Worm (Caenorhabditis elegans): Measurements from ENCODE around the gene npr-9.
A peak's percentile ranks its signal among the peaks of the same experiment; 100 is the strongest.

The npr-9 gene

DNA sequence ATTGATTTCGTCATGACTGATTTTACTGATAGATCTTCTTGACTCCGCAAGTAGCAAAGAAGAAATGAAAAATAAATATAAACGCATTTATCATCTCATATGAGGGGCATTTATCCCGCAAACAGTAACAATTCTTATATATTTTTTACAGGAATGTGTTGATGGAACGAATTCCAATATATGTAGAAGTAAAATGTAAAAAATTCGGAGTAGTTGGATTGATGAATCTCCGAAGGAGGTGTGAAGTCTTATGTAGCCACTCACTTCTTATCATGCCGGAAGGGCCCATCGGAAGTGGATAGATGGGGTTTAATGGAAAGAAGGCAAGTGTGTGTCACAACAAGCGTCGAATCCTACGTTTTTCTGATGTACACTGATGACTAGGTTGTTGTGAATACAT, 8.3 kb downstream of the npr-9 start, which contains the start of gene gcy-9:
TSS of gene gcy-9 (minus strand) at position 101 of the 400 bp plus-strand sequence.
- TF ChIP-seq peb-1 (tag; optimal IDR thresholded peaks at IDR 0.05): no peak

DNA sequence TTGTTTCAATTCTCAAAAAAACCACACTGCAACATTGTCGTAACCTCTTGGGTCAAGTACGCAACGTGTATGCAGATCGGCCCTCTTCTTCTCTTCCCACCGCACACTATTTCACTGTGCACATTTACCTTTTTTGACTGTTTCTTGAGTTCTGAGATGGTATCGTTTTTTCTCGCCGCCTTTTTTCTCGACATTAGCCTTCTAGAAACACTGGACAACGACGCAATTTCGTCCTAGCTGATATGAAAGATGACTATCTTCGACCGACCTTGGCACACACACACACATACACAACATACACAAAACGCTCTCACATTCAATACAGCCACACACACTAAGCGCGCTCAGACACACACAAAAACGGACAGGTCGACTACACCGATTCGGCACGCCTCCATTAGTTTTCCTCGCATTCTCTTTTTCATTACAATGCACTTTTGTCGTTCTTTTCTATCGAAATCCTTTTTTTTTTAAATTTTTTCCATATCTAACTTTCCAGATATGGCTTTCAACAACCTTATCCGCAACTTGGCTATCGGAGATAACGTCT, 9.9 kb downstream of the npr-9 start, which contains the start of gene aco-1:
TSS of gene aco-1 (plus strand) at position 500 of the 550 bp plus-strand sequence.
- TF ChIP-seq dmd-4 (tag; optimal IDR thresholded peaks at IDR 0.05) (no peak), nhr-10 (tag; optimal IDR thresholded peaks at IDR 0.05) (no peak), alr-1 (tag; optimal IDR thresholded peaks at IDR 0.05) (no peak), crh-2 (tag; optimal IDR thresholded peaks at IDR 0.05) (peak; percentile 27), aly-2 (tag; optimal IDR thresholded peaks at IDR 0.05) (no peak), sma-9 (GFP tag; optimal IDR thresholded peaks at IDR 0.05) (peak; percentile 18), sma-9 (tag; optimal IDR thresholded peaks at IDR 0.05) (no peak), F13H6.1 (tag; optimal IDR thresholded peaks at IDR 0.05) (peak; percentile 13), fos-1 (tag; optimal IDR thresholded peaks at IDR 0.05) (peak; percentile 24), ama-1 (optimal IDR thresholded peaks at IDR 0.05) (no peak), ceh-16 (tag; optimal IDR thresholded peaks at IDR 0.05) (peak; percentile 21), sma-3 (GFP tag; optimal IDR thresholded peaks at IDR 0.05) (no peak), C34F6.9 (tag; optimal IDR thresholded peaks at IDR 0.05) (peak; percentile 47), Y55F3AM.14 (GFP tag; optimal IDR thresholded peaks at IDR 0.05) (peak; percentile 11), unc-55 (GFP tag; optimal IDR thresholded peaks at IDR 0.05) (peak; percentile 29), elt-3 (tag; optimal IDR thresholded peaks at IDR 0.05) (no peak), nhr-23 (tag; optimal IDR thresholded peaks at IDR 0.05) (no peak), ztf-11 (tag; optimal IDR thresholded peaks at IDR 0.05) (no peak), lin-11 (tag; optimal IDR thresholded peaks at IDR 0.05) (no peak), gmeb-1 (tag; optimal IDR thresholded peaks at IDR 0.05) (peak; percentile 9), nhr-6 (tag; optimal IDR thresholded peaks at IDR 0.05) (peak; percentile 40), ztf-1 (GFP tag; conservative IDR thresholded peaks at IDR 0.05) (no peak), sem-4 (tag; optimal IDR thresholded peaks at IDR 0.05) (peak; percentile 1), ZK546.5 (tag; optimal IDR thresholded peaks at IDR 0.05) (no peak), mab-5 (tag; optimal IDR thresholded peaks at IDR 0.05) (no peak), mdl-1 (tag; optimal IDR thresholded peaks at IDR 0.05) (no peak), elt-1 (tag; optimal IDR thresholded peaks at IDR 0.05) (no peak), skn-1 (tag; optimal IDR thresholded peaks at IDR 0.05) (no peak), ceh-82 (tag; optimal IDR thresholded peaks at IDR 0.05) (no peak), lin-13 (GFP tag; optimal IDR thresholded peaks at IDR 0.05) (no peak), unc-39 (tag; optimal IDR thresholded peaks at IDR 0.05) (no peak), snpc-4 (tag; optimal IDR thresholded peaks at IDR 0.05) (no peak), unc-62 (GFP tag; optimal IDR thresholded peaks at IDR 0.05) (no peak), blmp-1 (tag; optimal IDR thresholded peaks at IDR 0.05; ENCODE audit: insufficient read depth) (peak; percentile 9), peb-1 (tag; optimal IDR thresholded peaks at IDR 0.05) (no peak), nhr-77 (tag; optimal IDR thresholded peaks at IDR 0.05) (no peak), nhr-12 (tag; optimal IDR thresholded peaks at IDR 0.05) (no peak), mbf-1 (tag; optimal IDR thresholded peaks at IDR 0.05) (no peak), R02D3.7 (tag; optimal IDR thresholded peaks at IDR 0.05) (no peak), nhr-11 (tag; optimal IDR thresholded peaks at IDR 0.05) (no peak), nhr-129 (tag; optimal IDR thresholded peaks at IDR 0.05) (peak; percentile 75), egl-27 (tag; optimal IDR thresholded peaks at IDR 0.05) (no peak), ztf-4 (tag; optimal IDR thresholded peaks at IDR 0.05) (no peak), lsy-2 (tag; optimal IDR thresholded peaks at IDR 0.05) (no peak), lin-39 (tag; optimal IDR thresholded peaks at IDR 0.05) (no peak), nhr-25 (tag; optimal IDR thresholded peaks at IDR 0.05) (no peak), nhr-237 (tag; optimal IDR thresholded peaks at IDR 0.05) (no peak), zag-1 (tag; optimal IDR thresholded peaks at IDR 0.05) (no peak), nhr-21 (tag; optimal IDR thresholded peaks at IDR 0.05) (no peak)

Data from whole organism, L2 larva.